Fruit fly (Drosophila melanogaster): ENCODE data around the gene Atg4b.
A peak's percentile ranks its signal among the peaks of the same experiment; 100 is the strongest.

The Atg4b gene

dm6 chr3R:15350993-15351426 is 5.7 kb downstream of the Atg4b start, which contains the start of the genes Trs33 and Tmtc4 (continued):
- TF ChIP-seq D19A (tag; optimal IDR thresholded peaks at IDR 0.05) (peak; percentile 15), Deaf1 (tag; optimal IDR thresholded peaks at IDR 0.05) (no peak), CG5953 (GFP tag; IDR thresholded peaks at IDR 0.05) (no peak), ttk (GFP tag; IDR thresholded peaks at IDR 0.05) (no peak), CG7839 (tag; optimal IDR thresholded peaks at IDR 0.05) (no peak), CG9215 (GFP tag; IDR thresholded peaks at IDR 0.05) (no peak), crc (GFP tag; optimal IDR thresholded peaks at IDR 0.05) (no peak), lbe (GFP tag; optimal IDR thresholded peaks at IDR 0.05) (peak; percentile 55), pan (optimal IDR thresholded peaks at IDR 0.05) (no peak), pan (GFP tag; optimal IDR thresholded peaks at IDR 0.05 in 1 of 2, IDR thresholded peaks at IDR 0.05 in 1 of 2) (no peak), CG14860 (GFP tag; IDR thresholded peaks at IDR 0.05; ENCODE audit: partially characterized antibody) (no peak), Xbp1 (GFP tag; optimal IDR thresholded peaks at IDR 0.05) (peak; percentile 27), oc (tag; optimal IDR thresholded peaks at IDR 0.05) (peak; percentile 46), CG16863 (GFP tag; optimal IDR thresholded peaks at IDR 0.05) (no peak), CG3281 (GFP tag; optimal IDR thresholded peaks at IDR 0.05) (peak; percentile 18), CG30403 (GFP tag; optimal IDR thresholded peaks at IDR 0.05) (peak; percentile 42), eve (GFP tag; optimal IDR thresholded peaks at IDR 0.05) (no peak), CG33213 (GFP tag; optimal IDR thresholded peaks at IDR 0.05) (no peak), mam (GFP tag; optimal IDR thresholded peaks at IDR 0.05) (no peak), corto (GFP tag; optimal IDR thresholded peaks at IDR 0.05) (no peak), sc (optimal IDR thresholded peaks at IDR 0.05) (no peak), sc (GFP tag; optimal IDR thresholded peaks at IDR 0.05) (no peak), jigr1 (GFP tag; IDR thresholded peaks at IDR 0.05) (no peak), Atf6 (GFP tag; IDR thresholded peaks at IDR 0.05) (no peak), CG1233 (GFP tag; optimal IDR thresholded peaks at IDR 0.05) (no peak), CG10267 (tag; optimal IDR thresholded peaks at IDR 0.05) (peak; percentile 54), bsh (GFP tag; optimal IDR thresholded peaks at IDR 0.05) (peak in 1 of 2 experiments; percentile 25), gem (tag; optimal IDR thresholded peaks at IDR 0.05) (peak; percentile 67), trem (tag; optimal IDR thresholded peaks at IDR 0.05) (peak; percentile 76), CG3838 (GFP tag; optimal IDR thresholded peaks at IDR 0.05) (no peak), br (optimal IDR thresholded peaks at IDR 0.05) (no peak), zfh2 (GFP tag; optimal IDR thresholded peaks at IDR 0.05) (no peak), stc (GFP tag; IDR thresholded peaks at IDR 0.05) (no peak), NK7.1 (GFP tag; optimal IDR thresholded peaks at IDR 0.05) (no peak), usp (GFP tag; optimal IDR thresholded peaks at IDR 0.05) (no peak), CG12155 (GFP tag; optimal IDR thresholded peaks at IDR 0.05) (peak; percentile 28), Hmr (GFP tag; optimal IDR thresholded peaks at IDR 0.05) (peak; percentile 30), Hmx (GFP tag; optimal IDR thresholded peaks at IDR 0.05) (no peak), NC2α (GFP tag; optimal IDR thresholded peaks at IDR 0.05) (no peak), Sin3A (optimal IDR thresholded peaks at IDR 0.05) (no peak), pho (GFP tag; optimal IDR thresholded peaks at IDR 0.05) (no peak), hth (optimal IDR thresholded peaks at IDR 0.05) (no peak), sr (GFP tag; IDR thresholded peaks at IDR 0.05) (no peak), CG12299 (tag; optimal IDR thresholded peaks at IDR 0.05) (peak; percentile 8), ase (GFP tag; IDR thresholded peaks at IDR 0.05) (peak; percentile 37; the same call in 1 of the 3 replicates), Dp (GFP tag; optimal IDR thresholded peaks at IDR 0.05) (no peak), tgo (GFP tag; IDR thresholded peaks at IDR 0.05) (no peak), ac (GFP tag; optimal IDR thresholded peaks at IDR 0.05) (no peak), CG8281 (tag; optimal IDR thresholded peaks at IDR 0.05) (no peak), CHES-1-like (GFP tag; optimal IDR thresholded peaks at IDR 0.05) (no peak), CG33557 (GFP tag; optimal IDR thresholded peaks at IDR 0.05) (peak; percentile 34), CG2116 (GFP tag; optimal IDR thresholded peaks at IDR 0.05) (peak; percentile 59), CG14667 (GFP tag; IDR thresholded peaks at IDR 0.05) (no peak), CG8765 (GFP tag; IDR thresholded peaks at IDR 0.05) (no peak)
